Worm (Caenorhabditis elegans) whole organism, L1 larva: ENCODE results near the gene C47D2.1.

Experiments used
- aly-2 ChIP-seq: fragments of 150-350 bp; optimal IDR thresholded peaks from 2 replicates; lab custom pipeline; 2014; ENCODE audit warnings: missing biosample characterization, missing genetic modification characterization
- ceh-82 ChIP-seq, 3 experiments: fragments of 150-350 bp in 1 of 3; sonication (generic microtip) in 2 of 3; optimal IDR thresholded peaks; 2 replicates each; lab custom pipeline; 2014 to 2017; ENCODE audit warnings: missing biosample characterization in 3 of 3, missing genetic modification characterization in 3 of 3
- lin-35 ChIP-seq, 2 experiments: fragments of 150-350 bp; optimal IDR thresholded peaks; 2 replicates each; lab custom pipeline; 2014; ENCODE audit warnings: missing biosample characterization in 2 of 2, missing genetic modification characterization in 2 of 2, missing genetic modification reagents in 2 of 2
- mdl-1 ChIP-seq, 2 experiments: fragments of 150-350 bp; optimal IDR thresholded peaks; 2 replicates each; lab custom pipeline; 2014 to 2017; ENCODE audit warnings: missing biosample characterization in 2 of 2, missing genetic modification characterization in 2 of 2, inconsistent platforms in 1 of 2
- nhr-71 ChIP-seq: sonication (generic microtip); optimal IDR thresholded peaks from 2 replicates; lab custom pipeline; 2016; ENCODE audit warnings: mild to moderate bottlenecking, missing genetic modification characterization, moderate library complexity, missing compliant biosample characterization
- nhr-90 ChIP-seq: sonication (generic microtip); optimal IDR thresholded peaks from 2 replicates; lab custom pipeline; 2016; ENCODE audit warnings: mild to moderate bottlenecking, missing genetic modification characterization, missing compliant biosample characterization; ENCODE audit not compliant: poor library complexity
- rnt-1 ChIP-seq: sonication (generic microtip); optimal IDR thresholded peaks from 2 replicates; lab custom pipeline; 2016; ENCODE audit warnings: mild to moderate bottlenecking, missing genetic modification characterization, moderate library complexity, missing compliant biosample characterization
- unc-86 ChIP-seq: sonication (generic microtip); optimal IDR thresholded peaks from 2 replicates; lab custom pipeline; 2016; ENCODE audit warnings: missing genetic modification characterization, missing compliant biosample characterization
- zag-1 ChIP-seq: fragments of 150-350 bp; optimal IDR thresholded peaks from 2 replicates; lab custom pipeline; 2014; ENCODE audit warnings: missing biosample characterization, missing genetic modification characterization

- TF ChIP-seq aly-2 (tag; lab: Kevin White, UChicago) (no peak), nhr-71 (tag; lab: Kevin White, UChicago) (no peak), ceh-82 (tag; optimal IDR thresholded peaks at IDR 0.05; lab: Kevin White, UChicago) (no peak), mdl-1 (tag; optimal IDR thresholded peaks at IDR 0.05; lab: Kevin White, UChicago) (no peak), zag-1 (tag; lab: Kevin White, UChicago) (no peak), lin-35 (GFP tag; optimal IDR thresholded peaks at IDR 0.05; lab: Kevin White, UChicago) (no peak), nhr-90 (no peak), unc-86 (tag; lab: Kevin White, UChicago) (no peak), rnt-1 (no peak)
Observed at ce11 chrX:8224916-8225315, 10.1 kb downstream of the C47D2.1 start, which contains the start of gene K02A6.2.
